Worm (Caenorhabditis elegans) whole organism, young adult: ENCODE results near the gene F19B10.1.

ENCODE experiments used
- C17E4.6 ChIP-seq: fragments of 200-800 bp; sonication (Bioruptor generic); IDR thresholded peaks from 2 replicates; pipeline ENCODE4 v1.3.6; 2022; ENCODE audit warnings: missing genetic modification reagents, missing genetic modification characterization, missing compliant biosample characterization
- F22D6.2 ChIP-seq: sonication (generic microtip); optimal IDR thresholded peaks from 2 replicates; lab custom pipeline; 2016; ENCODE audit warnings: mild to moderate bottlenecking, missing genetic modification characterization, missing compliant biosample characterization
- F23B12.7 ChIP-seq: sonication (generic microtip); optimal IDR thresholded peaks from 2 replicates; lab custom pipeline; 2017; ENCODE audit warnings: missing genetic modification characterization, mild to moderate bottlenecking, missing compliant biosample characterization, antibody characterized with exemption, moderate library complexity; ENCODE audit not compliant: insufficient read depth
- F33H1.4 ChIP-seq: fragments of 200-800 bp; sonication (Bioruptor generic); IDR thresholded peaks from 2 replicates; pipeline ENCODE4 v1.3.6; 2022; ENCODE audit warnings: missing genetic modification reagents, missing genetic modification characterization, missing compliant biosample characterization
- F49E8.2 ChIP-seq: sonication (generic microtip); optimal IDR thresholded peaks from 3 replicates; lab custom pipeline; 2017; ENCODE audit warnings: missing genetic modification characterization, mild to moderate bottlenecking, missing compliant biosample characterization, antibody characterized with exemption, moderate library complexity; ENCODE audit not compliant: insufficient read depth
- F55B11.4 ChIP-seq: sonication (generic microtip); optimal IDR thresholded peaks from 2 replicates; lab custom pipeline; 2016; ENCODE audit warnings: missing compliant biosample characterization, missing genetic modification characterization, borderline replicate concordance; ENCODE audit not compliant: insufficient read depth
- F57A8.1 ChIP-seq: fragments of 200-800 bp; sonication (Bioruptor generic); optimal IDR thresholded peaks from 2 replicates; lab custom pipeline; 2018; ENCODE audit warnings: mild to moderate bottlenecking, missing genetic modification characterization, moderate library complexity, missing compliant biosample characterization
- K11D2.4 ChIP-seq: fragments of 200-800 bp; sonication (Bioruptor generic); IDR thresholded peaks from 2 replicates; pipeline ENCODE4 v1.3.6; 2022; ENCODE audit warnings: missing genetic modification reagents, missing genetic modification characterization, missing compliant biosample characterization
- Y56A3A.18 ChIP-seq: fragments of 200-800 bp; sonication (Bioruptor generic); IDR thresholded peaks from 2 replicates; pipeline ENCODE4 v1.3.6; 2022; ENCODE audit warnings: missing genetic modification reagents, missing genetic modification characterization, missing compliant biosample characterization
- Y67H2A.10 ChIP-seq: fragments of 200-800 bp; sonication (Bioruptor generic); conservative IDR thresholded peaks from 2 replicates; pipeline ENCODE4 v1.3.6; 2022; ENCODE audit warnings: missing genetic modification reagents, missing genetic modification characterization, missing compliant biosample characterization
- Y79H2A.3 ChIP-seq: fragments of 200-800 bp; sonication (Bioruptor generic); conservative IDR thresholded peaks from 2 replicates; pipeline ENCODE4 v1.3.6; 2022; ENCODE audit warnings: missing genetic modification reagents, missing genetic modification characterization, missing compliant biosample characterization
- Y95B8A.8 ChIP-seq: fragments of 200-800 bp; sonication (Bioruptor generic); IDR thresholded peaks from 2 replicates; pipeline ENCODE4 v1.3.6; 2022; ENCODE audit warnings: missing genetic modification reagents, missing genetic modification characterization, missing compliant biosample characterization
- ZK185.1 ChIP-seq: sonication (generic microtip); optimal IDR thresholded peaks from 2 replicates; lab custom pipeline; 2016; ENCODE audit warnings: mild to moderate bottlenecking, missing genetic modification characterization, missing compliant biosample characterization; ENCODE audit not compliant: poor library complexity, severe bottlenecking
- akir-1 ChIP-seq: fragments of 200-800 bp; sonication (Bioruptor generic); optimal IDR thresholded peaks from 2 replicates; lab custom pipeline; 2018; ENCODE audit warnings: mild to moderate bottlenecking, missing genetic modification characterization, moderate library complexity, missing compliant biosample characterization
- aptf-2 ChIP-seq: fragments of 200-800 bp; sonication (Bioruptor generic); conservative IDR thresholded peaks from 2 replicates; pipeline ENCODE4 v1.3.6; 2022; ENCODE audit warnings: missing genetic modification reagents, missing genetic modification characterization, missing compliant biosample characterization
- attf-5 ChIP-seq: fragments of 200-800 bp; sonication (Bioruptor generic); optimal IDR thresholded peaks from 2 replicates; lab custom pipeline; 2018; ENCODE audit warnings: mild to moderate bottlenecking, missing genetic modification characterization, missing compliant biosample characterization
- bed-2 ChIP-seq: fragments of 200-800 bp; sonication (Bioruptor generic); IDR thresholded peaks from 2 replicates; pipeline ENCODE4 v1.3.6; 2022; ENCODE audit warnings: missing genetic modification reagents, missing genetic modification characterization, missing compliant biosample characterization
- ceh-58 ChIP-seq: fragments of 200-800 bp; sonication (Bioruptor generic); IDR thresholded peaks from 2 replicates; pipeline ENCODE4 v1.3.6; 2022; ENCODE audit warnings: missing genetic modification characterization, missing compliant biosample characterization
- ceh-91 ChIP-seq: fragments of 200-800 bp; sonication (Bioruptor generic); IDR thresholded peaks from 2 replicates; pipeline ENCODE4 v1.3.6; 2022; ENCODE audit warnings: missing genetic modification reagents, missing genetic modification characterization, missing compliant biosample characterization
- chd-7 ChIP-seq: sonication (generic microtip); optimal IDR thresholded peaks from 2 replicates; lab custom pipeline; 2016; ENCODE audit warnings: mild to moderate bottlenecking, missing genetic modification characterization, moderate library complexity, missing compliant biosample characterization
- dpl-1 ChIP-seq: fragments of 150-350 bp; optimal IDR thresholded peaks from 2 replicates; lab custom pipeline; 2014; ENCODE audit warnings: missing biosample characterization, missing genetic modification reagents, missing genetic modification characterization
- efl-1 ChIP-seq: fragments of 150-350 bp; optimal IDR thresholded peaks from 2 replicates; lab custom pipeline; 2014; ENCODE audit warnings: missing biosample characterization, missing genetic modification reagents, missing genetic modification characterization
- egl-18 ChIP-seq: fragments of 200-800 bp; sonication (Bioruptor generic); IDR thresholded peaks from 2 replicates; pipeline ENCODE4 v1.3.6; 2022; ENCODE audit warnings: missing genetic modification reagents, missing genetic modification characterization, missing compliant biosample characterization
- hlh-26 ChIP-seq: fragments of 200-800 bp; sonication (Bioruptor generic); conservative IDR thresholded peaks from 2 replicates; pipeline ENCODE4 v1.3.6; 2022; ENCODE audit warnings: missing genetic modification reagents, missing genetic modification characterization, missing compliant biosample characterization
- hmg-1.2 ChIP-seq: fragments of 200-800 bp; sonication (Bioruptor generic); IDR thresholded peaks from 2 replicates; pipeline ENCODE4 v1.3.6; 2022; ENCODE audit warnings: missing genetic modification reagents, missing genetic modification characterization, missing compliant biosample characterization
- hsf-1 ChIP-seq: fragments of 200-800 bp; sonication (Bioruptor generic); IDR thresholded peaks from 2 replicates; pipeline ENCODE4 v1.3.6; 2022; ENCODE audit warnings: missing genetic modification reagents, missing genetic modification characterization, missing compliant biosample characterization
- let-526 ChIP-seq: fragments of 200-800 bp; sonication (Bioruptor generic); IDR thresholded peaks from 2 replicates; pipeline ENCODE4 v1.3.6; 2022; ENCODE audit warnings: missing genetic modification reagents, missing genetic modification characterization, missing compliant biosample characterization
- lin-40 ChIP-seq: sonication (generic microtip); optimal IDR thresholded peaks from 2 replicates; lab custom pipeline; 2016; ENCODE audit warnings: missing genetic modification characterization, mild to moderate bottlenecking, missing compliant biosample characterization, missing genotype, missing genetic modification reagents
- lir-1 ChIP-seq: fragments of 200-800 bp; sonication (Bioruptor generic); conservative IDR thresholded peaks from 2 replicates; pipeline ENCODE4 v1.3.6; 2022; ENCODE audit warnings: missing genetic modification reagents, missing genetic modification characterization, missing compliant biosample characterization
- madf-10 ChIP-seq: sonication (generic microtip); optimal IDR thresholded peaks from 2 replicates; lab custom pipeline; 2016; ENCODE audit warnings: mild to moderate bottlenecking, missing genetic modification characterization, missing compliant biosample characterization
- madf-6 ChIP-seq: fragments of 200-800 bp; sonication (Bioruptor generic); IDR thresholded peaks from 2 replicates; pipeline ENCODE4 v1.3.6; 2022; ENCODE audit warnings: missing genetic modification reagents, missing genetic modification characterization, missing compliant biosample characterization
- madf-8 ChIP-seq: fragments of 200-800 bp; sonication (Bioruptor generic); conservative IDR thresholded peaks from 2 replicates; pipeline ENCODE4 v1.3.6; 2022; ENCODE audit warnings: missing genetic modification reagents, missing genetic modification characterization, missing compliant biosample characterization
- nfyb-1 ChIP-seq: fragments of 200-800 bp; sonication (Bioruptor generic); IDR thresholded peaks from 2 replicates; pipeline ENCODE4 v1.3.6; 2022; ENCODE audit warnings: missing genetic modification reagents, missing genetic modification characterization, missing compliant biosample characterization
- nhr-120 ChIP-seq: fragments of 200-800 bp; sonication (Bioruptor generic); IDR thresholded peaks from 2 replicates; pipeline ENCODE4 v1.3.6; 2022; ENCODE audit warnings: missing genetic modification characterization, missing compliant biosample characterization
- rec-8 ChIP-seq, 2 experiments: sonication (generic microtip); optimal IDR thresholded peaks; 2 replicates each; lab custom pipeline; 2016; ENCODE audit warnings: mild to moderate bottlenecking in 2 of 2, missing genetic modification characterization in 2 of 2, missing genetic modification reagents in 2 of 2, missing genotype in 2 of 2, missing biosample characterization in 1 of 2, missing compliant biosample characterization in 1 of 2, moderate library complexity in 1 of 2
- repo-1 ChIP-seq: sonication (generic microtip); optimal IDR thresholded peaks from 2 replicates; lab custom pipeline; 2017; ENCODE audit warnings: mild to moderate bottlenecking, missing genetic modification characterization, missing compliant biosample characterization
- sea-2 ChIP-seq: fragments of 200-800 bp; sonication (Bioruptor generic); IDR thresholded peaks from 2 replicates; pipeline ENCODE4 v1.3.6; 2022; ENCODE audit warnings: missing genetic modification characterization, missing compliant biosample characterization
- somi-1 ChIP-seq: fragments of 200-800 bp; sonication (Bioruptor generic); optimal IDR thresholded peaks from 2 replicates; lab custom pipeline; 2018; ENCODE audit warnings: mild to moderate bottlenecking, missing genetic modification characterization, missing compliant biosample characterization
- unc-130 ChIP-seq: sonication (generic microtip); optimal IDR thresholded peaks from 2 replicates; lab custom pipeline; 2016; ENCODE audit warnings: missing genetic modification reagents, missing genetic modification characterization, missing compliant biosample characterization
- xnd-1 ChIP-seq: sonication (generic microtip); optimal IDR thresholded peaks from 2 replicates; lab custom pipeline; 2016; ENCODE audit warnings: missing genotype, missing genetic modification reagents, missing genetic modification characterization, missing compliant biosample characterization
- zim-3 ChIP-seq: sonication (generic microtip); optimal IDR thresholded peaks from 2 replicates; lab custom pipeline; 2017; ENCODE audit warnings: mild to moderate bottlenecking, missing genetic modification characterization, moderate library complexity, missing compliant biosample characterization
- ztf-18 ChIP-seq: sonication (generic microtip); optimal IDR thresholded peaks from 2 replicates; lab custom pipeline; 2016; ENCODE audit warnings: missing genotype, mild to moderate bottlenecking, missing genetic modification characterization, missing compliant biosample characterization
- ztf-22 ChIP-seq: fragments of 200-800 bp; sonication (Bioruptor generic); optimal IDR thresholded peaks from 2 replicates; lab custom pipeline; 2018; ENCODE audit warnings: mild to moderate bottlenecking, missing genetic modification characterization, moderate library complexity, missing compliant biosample characterization
- ztf-26 ChIP-seq: sonication (generic microtip); optimal IDR thresholded peaks from 2 replicates; lab custom pipeline; 2017; ENCODE audit warnings: missing genetic modification characterization, missing compliant biosample characterization

Gene F19B10.1

DNA sequence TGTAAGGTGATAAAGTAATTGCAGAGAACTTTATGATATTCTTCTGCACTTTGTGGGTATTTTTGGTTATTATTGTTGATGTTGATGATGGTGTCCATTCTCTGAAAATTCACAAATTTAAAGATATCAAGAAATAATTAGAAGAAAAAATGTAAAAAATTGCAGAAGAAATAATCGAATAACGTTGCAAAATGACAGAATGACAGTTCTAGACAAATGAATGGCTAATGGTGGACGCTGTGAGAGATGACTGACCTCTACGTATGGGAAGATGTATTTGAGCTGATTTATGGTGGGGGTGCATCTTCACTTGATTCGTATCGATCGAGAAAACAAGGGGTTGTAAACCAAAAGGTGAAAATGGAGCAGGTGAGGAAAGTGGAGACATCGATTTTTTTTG lies 9.5 kb upstream of the F19B10.1 start, which contains the start of gene sea-1:
TSS of gene sea-1 (minus strand) at position 101 of the 400 bp plus-strand sequence.
- no peak for TF ChIP-seq ZK185.1 (tag; lab: Kevin White, UChicago)
- no peak for TF ChIP-seq hlh-26 (GFP tag; lab: Robert Waterston, UW)
- no peak for TF ChIP-seq somi-1 (GFP tag; lab: Kevin White, UChicago)
- TF ChIP-seq Y79H2A.3 = no peak
- no peak for TF ChIP-seq madf-8 (GFP tag; lab: Robert Waterston, UW)
- no peak for TF ChIP-seq hsf-1 (GFP tag; lab: Robert Waterston, UW)
- TF ChIP-seq F23B12.7 (tag; lab: Kevin White, UChicago) = no peak
- no peak for TF ChIP-seq zim-3 (tag; lab: Kevin White, UChicago)
- no peak for TF ChIP-seq Y56A3A.18
- no peak for TF ChIP-seq ceh-58 (GFP tag; lab: Robert Waterston, UW)
- TF ChIP-seq ceh-91 (GFP tag; lab: Robert Waterston, UW) = no peak
- TF ChIP-seq madf-10 (tag; lab: Kevin White, UChicago) = no peak
- TF ChIP-seq chd-7 (tag; lab: Kevin White, UChicago) = no peak

ce11 chrII:3675176-3675575 lies 7.8 kb upstream of the F19B10.1 start, which contains the start of gene F19B10.2:
Gene F19B10.2, plus strand, starts transcription at chrII:3675476.
- TF ChIP-seq zim-3 (tag; lab: Kevin White, UChicago) (no peak), C17E4.6 (GFP tag; lab: Robert Waterston, UW) (no peak), ztf-18 (no peak), Y67H2A.10 (GFP tag; lab: Robert Waterston, UW) (no peak), hmg-1.2 (GFP tag; lab: Robert Waterston, UW) (no peak), hsf-1 (GFP tag; lab: Robert Waterston, UW) (no peak), ceh-91 (GFP tag; lab: Robert Waterston, UW) (no peak), aptf-2 (GFP tag; lab: Robert Waterston, UW) (no peak), repo-1 (no peak), F33H1.4 (GFP tag; lab: Robert Waterston, UW) (no peak), lir-1 (no peak), egl-18 (no peak), F49E8.2 (tag; lab: Kevin White, UChicago) (no peak), attf-5 (GFP tag; lab: Kevin White, UChicago) (no peak), nfyb-1 (GFP tag; lab: Robert Waterston, UW) (no peak), nhr-120 (GFP tag; lab: Robert Waterston, UW) (no peak)
- TF ChIP-seq, all 124 proteins: peak for 0

- TF ChIP-seq F22D6.2 (tag; lab: Kevin White, UChicago) (no peak), K11D2.4 (no peak), lin-40 (tag; lab: Kevin White, UChicago) (no peak), bed-2 (GFP tag; lab: Robert Waterston, UW) (no peak), repo-1 (no peak)
Observed at ce11 chrII:3678978-3679377, 4.0 kb upstream of the F19B10.1 start.

DNA sequence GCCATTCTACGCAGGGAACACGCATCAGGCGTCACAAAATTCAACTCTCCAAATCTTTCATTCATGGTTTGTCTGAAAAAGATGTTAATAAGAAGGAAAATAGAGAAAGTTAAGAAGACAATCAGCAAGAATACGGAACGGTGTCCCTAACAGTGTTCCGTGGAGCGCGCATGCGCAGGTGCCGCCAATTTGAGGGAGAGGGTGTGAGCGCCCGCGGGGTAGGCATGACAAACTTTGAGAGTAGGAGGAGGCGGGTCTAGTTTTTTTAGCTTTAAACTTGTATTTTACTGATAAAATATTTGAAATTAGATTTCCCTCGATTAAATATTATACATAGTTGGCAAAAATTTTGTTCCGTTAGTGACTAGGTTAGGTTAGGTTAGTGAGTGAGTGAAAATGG lies 2.6 kb upstream of the F19B10.1 start:
- TF ChIP-seq F57A8.1 (GFP tag; lab: Kevin White, UChicago) (no peak), ztf-22 (no peak), unc-130 (no peak), ceh-58 (GFP tag; lab: Robert Waterston, UW) (no peak), F55B11.4 (tag; lab: Kevin White, UChicago) (no peak), let-526 (GFP tag; lab: Robert Waterston, UW) (no peak), xnd-1 (tag; lab: Kevin White, UChicago) (peak; percentile 34), dpl-1 (GFP tag; lab: Kevin White, UChicago) (peak; percentile 34), Y95B8A.8 (GFP tag; lab: Robert Waterston, UW) (no peak), sea-2 (GFP tag; lab: Robert Waterston, UW) (no peak), akir-1 (GFP tag; lab: Kevin White, UChicago) (no peak), efl-1 (GFP tag; lab: Kevin White, UChicago) (peak; percentile 75), hmg-1.2 (GFP tag; lab: Robert Waterston, UW) (peak; percentile 10; the same call in 1 of the 2 replicates), rec-8 (tag; optimal IDR thresholded peaks at IDR 0.05; lab: Kevin White, UChicago) (no peak), ztf-26 (tag; lab: Kevin White, UChicago) (no peak), madf-6 (GFP tag; lab: Robert Waterston, UW) (peak; percentile 86), madf-8 (GFP tag; lab: Robert Waterston, UW) (peak; percentile 70), somi-1 (GFP tag; lab: Kevin White, UChicago) (no peak)
